Fruit fly (Drosophila melanogaster): ENCODE measurements around the gene Mcr.
A peak's percentile ranks its signal among the peaks of the same experiment; 100 is the strongest.

Gene Mcr

dm6 chr2L:8034734-8035133 lies 48.0 kb downstream of the Mcr start (continued):
- peak; percentile 58 for TF ChIP-seq CG17361 (GFP tag; IDR thresholded peaks at IDR 0.05)
- no peak for TF ChIP-seq hbn (GFP tag; IDR thresholded peaks at IDR 0.05; ENCODE audit: partially characterized antibody)
- TF ChIP-seq maf-S (GFP tag; optimal IDR thresholded peaks at IDR 0.05) = peak; percentile 5
- TF ChIP-seq CG31224 (GFP tag; IDR thresholded peaks at IDR 0.05) = no peak
- peak; percentile 61 for TF ChIP-seq CG10209 (GFP tag; optimal IDR thresholded peaks at IDR 0.05)
- no peak for TF ChIP-seq ab (GFP tag; optimal IDR thresholded peaks at IDR 0.05)
- peak; percentile 30 for TF ChIP-seq CG3407 (GFP tag; optimal IDR thresholded peaks at IDR 0.05)
- TF ChIP-seq Stat92E (GFP tag; optimal IDR thresholded peaks at IDR 0.05) = no peak
- TF ChIP-seq CG8944 (GFP tag; optimal IDR thresholded peaks at IDR 0.05) = no peak
- peak; percentile 61 for TF ChIP-seq CG2120 (GFP tag; optimal IDR thresholded peaks at IDR 0.05)
- no peak for TF ChIP-seq CG11398 (GFP tag; optimal IDR thresholded peaks at IDR 0.05)
- TF ChIP-seq slou (GFP tag; optimal IDR thresholded peaks at IDR 0.05) = no peak
- TF ChIP-seq Oaz (GFP tag; IDR thresholded peaks at IDR 0.05) = 0 out of 2 replicates have a peak, but pooled peaks have one; percentile 29
- no peak for TF ChIP-seq Sry-β (GFP tag; optimal IDR thresholded peaks at IDR 0.05)
- TF ChIP-seq CG10366 (GFP tag; IDR thresholded peaks at IDR 0.05) = peak; percentile 53; the same call in 1 of the 2 replicates
- TF ChIP-seq zen (tag; optimal IDR thresholded peaks at IDR 0.05) = no peak
- no peak for TF ChIP-seq CG18011 (GFP tag; optimal IDR thresholded peaks at IDR 0.05)
- no peak for TF ChIP-seq prd (optimal IDR thresholded peaks at IDR 0.05)
- peak; percentile 74; the same call in 2 of the 3 replicates for TF ChIP-seq prd (GFP tag; IDR thresholded peaks at IDR 0.05)
- TF ChIP-seq Neu2 (GFP tag; optimal IDR thresholded peaks at IDR 0.05; ENCODE audit: borderline replicate concordance) = no peak
- TF ChIP-seq C15 (GFP tag; IDR thresholded peaks at IDR 0.05) = 0 out of 3 replicates have a peak, but pooled peaks have one; percentile 26
- TF ChIP-seq CG10267 (tag; optimal IDR thresholded peaks at IDR 0.05) = peak; percentile 52
- TF ChIP-seq Hmr (GFP tag; optimal IDR thresholded peaks at IDR 0.05) = peak; percentile 63
- TF ChIP-seq gcm2 (GFP tag; optimal IDR thresholded peaks at IDR 0.05) = no peak
- TF ChIP-seq toy (GFP tag; IDR thresholded peaks at IDR 0.05) = no peak
- TF ChIP-seq CG6765 (GFP tag; optimal IDR thresholded peaks at IDR 0.05) = peak; percentile 31
- TF ChIP-seq tap (tag; optimal IDR thresholded peaks at IDR 0.05) = peak; percentile 66
- peak; percentile 31 for TF ChIP-seq CG9609 (GFP tag; optimal IDR thresholded peaks at IDR 0.05)
- no peak for TF ChIP-seq Dfd (GFP tag; optimal IDR thresholded peaks at IDR 0.05)
- no peak for TF ChIP-seq CG8281 (tag; optimal IDR thresholded peaks at IDR 0.05)
- no peak for TF ChIP-seq ara (GFP tag; IDR thresholded peaks at IDR 0.05)
- TF ChIP-seq CG1792 (GFP tag; optimal IDR thresholded peaks at IDR 0.05) = no peak
- 0 out of 2 replicates have a peak, but pooled peaks have one; percentile 17 for TF ChIP-seq peb (GFP tag; IDR thresholded peaks at IDR 0.05)
- no peak for TF ChIP-seq mirr (GFP tag; optimal IDR thresholded peaks at IDR 0.05)
- TF ChIP-seq CG11247 (GFP tag; IDR thresholded peaks at IDR 0.05) = peak; percentile 48; the same call in 1 of the 2 replicates
- TF ChIP-seq CG5180 (GFP tag; optimal IDR thresholded peaks at IDR 0.05) = no peak
- no peak for TF ChIP-seq CG31388 (GFP tag; optimal IDR thresholded peaks at IDR 0.05)
- 0 out of 3 replicates have a peak, but pooled peaks have one; percentile 35 for TF ChIP-seq CG2889 (GFP tag; IDR thresholded peaks at IDR 0.05)
- TF ChIP-seq CG3847 (GFP tag; IDR thresholded peaks at IDR 0.05) = peak; percentile 43
- no peak for TF ChIP-seq vfl (GFP tag; optimal IDR thresholded peaks at IDR 0.05)
- peak; percentile 34 for TF ChIP-seq CG6854 (GFP tag; optimal IDR thresholded peaks at IDR 0.05)
- no peak for TF ChIP-seq CG8478 (optimal IDR thresholded peaks at IDR 0.05)
- TF ChIP-seq Fer2 (tag; optimal IDR thresholded peaks at IDR 0.05) = no peak
- peak; percentile 72 for TF ChIP-seq slbo (GFP tag; IDR thresholded peaks at IDR 0.05)
- TF ChIP-seq Drgx (GFP tag; IDR thresholded peaks at IDR 0.05) = peak; percentile 71
- TF ChIP-seq Usf (GFP tag; optimal IDR thresholded peaks at IDR 0.05) = no peak
- TF ChIP-seq CG9727 (GFP tag; optimal IDR thresholded peaks at IDR 0.05) = peak; percentile 17
- TF ChIP-seq lmd (GFP tag; IDR thresholded peaks at IDR 0.05) = peak; percentile 67
- peak; percentile 83 for TF ChIP-seq lab (GFP tag; optimal IDR thresholded peaks at IDR 0.05)
- TF ChIP-seq Oli (tag; optimal IDR thresholded peaks at IDR 0.05) = peak; percentile 70
- TF ChIP-seq cato (GFP tag; optimal IDR thresholded peaks at IDR 0.05; ENCODE audit: borderline replicate concordance) = no peak
